Worm (Caenorhabditis elegans) whole organism, early embryonic: ENCODE measurements around the gene glrx-22.

Source experiments
- B0310.2 ChIP-seq: sonication (generic microtip); optimal IDR thresholded peaks from 2 replicates; lab custom pipeline; 2016; ENCODE audit warnings: mild to moderate bottlenecking, missing genetic modification characterization, missing compliant biosample characterization
- F13C5.2 ChIP-seq: sonication (generic microtip); optimal IDR thresholded peaks from 2 replicates; lab custom pipeline; 2017; ENCODE audit warnings: mild to moderate bottlenecking, missing genetic modification characterization, inconsistent platforms, missing compliant biosample characterization
- aly-1 ChIP-seq: sonication (generic microtip); optimal IDR thresholded peaks from 2 replicates; lab custom pipeline; 2016; ENCODE audit warnings: missing genetic modification characterization, missing compliant biosample characterization
- ama-1 ChIP-seq: fragments of 150-350 bp; optimal IDR thresholded peaks from 2 replicates; lab custom pipeline; 2014
- ceh-13 ChIP-seq: fragments of 200-800 bp; sonication (Bioruptor generic); optimal IDR thresholded peaks from 2 replicates; lab custom pipeline; 2018; ENCODE audit warnings: mild to moderate bottlenecking, missing genetic modification characterization, missing compliant biosample characterization
- ceh-36 ChIP-seq: sonication (generic microtip); optimal IDR thresholded peaks from 2 replicates; lab custom pipeline; 2016; ENCODE audit warnings: missing genetic modification characterization, inconsistent platforms, missing compliant biosample characterization
- ets-7 ChIP-seq: sonication (generic microtip); optimal IDR thresholded peaks from 2 replicates; lab custom pipeline; 2016; ENCODE audit warnings: missing genotype, missing genetic modification characterization, missing compliant biosample characterization
- flt-1 ChIP-seq: fragments of 200-800 bp; sonication (Bioruptor generic); IDR thresholded peaks from 2 replicates; pipeline ENCODE4 v1.3.6; 2022; ENCODE audit warnings: missing genetic modification characterization, missing compliant biosample characterization
- hmbx-1 ChIP-seq: sonication (generic microtip); optimal IDR thresholded peaks from 2 replicates; lab custom pipeline; 2016; ENCODE audit warnings: mild to moderate bottlenecking, missing genetic modification characterization, missing compliant biosample characterization
- hmg-4 ChIP-seq: fragments of 200-800 bp; sonication (Bioruptor generic); optimal IDR thresholded peaks from 2 replicates; lab custom pipeline; 2018; ENCODE audit warnings: mild to moderate bottlenecking, missing genetic modification characterization, missing compliant biosample characterization
- hnd-1 ChIP-seq: sonication (generic microtip); optimal IDR thresholded peaks from 2 replicates; lab custom pipeline; 2016; ENCODE audit warnings: missing genetic modification characterization, missing compliant biosample characterization
- pes-1 ChIP-seq: fragments of 200-800 bp; sonication (Bioruptor generic); IDR thresholded peaks from 2 replicates; pipeline ENCODE4 v1.3.6; 2022; ENCODE audit warnings: missing genetic modification reagents, missing genetic modification characterization, missing compliant biosample characterization
- scrt-1 ChIP-seq: fragments of 200-800 bp; sonication (Bioruptor generic); IDR thresholded peaks from 2 replicates; pipeline ENCODE4 v1.3.6; 2022; ENCODE audit warnings: missing genetic modification characterization, missing compliant biosample characterization
- sea-1 ChIP-seq: fragments of 200-800 bp; sonication (Bioruptor generic); conservative IDR thresholded peaks from 2 replicates; pipeline ENCODE4 v1.3.6; 2022; ENCODE audit warnings: missing genetic modification characterization, missing compliant biosample characterization
- tbx-11 ChIP-seq: fragments of 200-800 bp; sonication (Bioruptor generic); IDR thresholded peaks from 2 replicates; pipeline ENCODE4 v1.3.6; 2022; ENCODE audit warnings: missing genetic modification characterization, missing compliant biosample characterization
- tbx-37 ChIP-seq: fragments of 200-800 bp; sonication (Bioruptor generic); conservative IDR thresholded peaks from 2 replicates; pipeline ENCODE4 v1.3.6; 2022; ENCODE audit warnings: missing genetic modification reagents, missing genetic modification characterization, missing compliant biosample characterization
- tra-4 ChIP-seq: sonication (generic microtip); optimal IDR thresholded peaks from 2 replicates; lab custom pipeline; 2017; ENCODE audit warnings: missing genetic modification characterization, missing compliant biosample characterization

Gene glrx-22

ce11 chrIV:8159995-8160394 is 41.0 kb downstream of the glrx-22 start:
- TF ChIP-seq pes-1 (no peak), ama-1 (lab: Kevin White, UChicago) (no peak), ets-7 (tag; lab: Kevin White, UChicago) (no peak), scrt-1 (GFP tag; lab: Robert Waterston, UW) (no peak), flt-1 (no peak), aly-1 (tag; lab: Kevin White, UChicago) (no peak), hmg-4 (no peak), tra-4 (no peak), tbx-11 (no peak), B0310.2 (no peak), hmbx-1 (no peak), tbx-37 (no peak), hnd-1 (tag; lab: Kevin White, UChicago) (no peak), sea-1 (GFP tag; lab: Robert Waterston, UW) (no peak), ceh-36 (tag; lab: Kevin White, UChicago) (no peak), F13C5.2 (tag; lab: Kevin White, UChicago) (no peak), ceh-13 (GFP tag; lab: Kevin White, UChicago) (no peak)

DNA sequence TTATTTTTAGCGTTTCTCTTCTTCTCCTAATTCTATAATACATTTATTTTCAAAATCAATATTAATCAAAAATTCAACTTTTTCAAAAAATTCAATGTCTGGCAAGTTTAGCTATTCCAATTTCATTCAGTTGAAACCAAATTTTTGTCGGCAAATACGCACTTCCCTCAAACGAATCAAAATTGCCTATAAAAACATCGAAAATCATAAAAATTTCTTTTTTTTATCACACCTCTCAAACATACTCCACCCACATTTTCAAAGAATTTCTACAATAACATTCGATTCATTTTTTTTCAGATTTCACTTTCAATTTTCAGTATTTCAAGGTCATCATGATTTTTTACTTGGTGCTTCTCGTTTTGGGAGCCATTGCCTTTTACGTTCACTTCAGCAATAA is 41.9 kb downstream of the glrx-22 start, which contains the start of gene faah-1:
TSS of gene faah-1 (plus strand) at position 301 of the 400 bp plus-strand sequence.
- TF ChIP-seq tbx-11 (no peak), ama-1 (lab: Kevin White, UChicago) (no peak), hnd-1 (tag; lab: Kevin White, UChicago) (no peak), hmg-4 (no peak), hmbx-1 (no peak), scrt-1 (GFP tag; lab: Robert Waterston, UW) (no peak), sea-1 (GFP tag; lab: Robert Waterston, UW) (no peak), ceh-36 (tag; lab: Kevin White, UChicago) (no peak), ceh-13 (GFP tag; lab: Kevin White, UChicago) (no peak), flt-1 (no peak), tra-4 (no peak), B0310.2 (no peak), pes-1 (no peak), aly-1 (tag; lab: Kevin White, UChicago) (no peak), F13C5.2 (tag; lab: Kevin White, UChicago) (no peak), ets-7 (tag; lab: Kevin White, UChicago) (no peak)

DNA sequence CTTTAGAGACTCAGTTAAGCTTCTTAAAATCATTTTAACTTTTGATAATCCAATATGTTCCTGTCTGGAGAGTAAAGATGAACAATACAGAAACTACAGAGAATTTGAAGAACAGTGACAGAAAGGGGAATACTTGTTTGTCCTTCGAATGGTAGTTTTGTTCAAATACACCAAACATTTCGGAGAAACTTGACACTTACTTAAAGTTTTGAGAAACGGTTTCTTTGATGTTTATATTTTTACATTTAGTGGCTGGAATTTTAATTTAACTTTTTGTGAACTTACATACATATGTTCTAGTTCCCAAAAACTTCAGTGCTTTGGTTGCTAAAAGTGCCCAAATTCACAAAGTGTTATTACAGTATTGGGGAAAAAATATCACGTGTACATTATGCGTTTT is 43.9 kb downstream of the glrx-22 start, which contains the start of gene B0218.5:
TSS of gene B0218.5 (minus strand) at position 101 of the 400 bp plus-strand sequence.
- TF ChIP-seq hmg-4 (no peak), tbx-11 (no peak), sea-1 (GFP tag; lab: Robert Waterston, UW) (no peak), hmbx-1 (no peak), ceh-36 (tag; lab: Kevin White, UChicago) (no peak), aly-1 (tag; lab: Kevin White, UChicago) (no peak)

DNA sequence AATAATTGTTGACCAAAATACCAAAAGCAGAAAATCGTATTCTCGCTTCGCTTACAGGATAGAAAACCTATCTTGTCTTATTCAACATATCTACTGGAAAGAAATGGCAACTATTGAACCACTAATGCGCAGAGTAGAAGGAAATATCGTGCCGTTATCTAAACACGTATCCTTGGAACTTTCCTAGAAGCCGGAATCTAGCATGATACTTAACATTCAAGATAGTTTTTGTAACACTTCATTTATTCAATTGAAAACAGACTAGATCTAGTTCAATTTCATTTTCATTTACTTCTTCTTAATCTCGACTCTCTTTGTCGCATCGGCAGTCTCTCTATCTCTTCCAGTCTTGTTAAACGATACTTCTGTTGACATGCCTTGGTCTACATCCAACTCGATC is 46.1 kb downstream of the glrx-22 start:
- TF ChIP-seq ama-1 (lab: Kevin White, UChicago), result no peak
- no peak for TF ChIP-seq ceh-13 (GFP tag; lab: Kevin White, UChicago)
- TF ChIP-seq ceh-36 (tag; lab: Kevin White, UChicago), result no peak
- no peak for TF ChIP-seq hmbx-1
- TF ChIP-seq hmg-4, result no peak
- TF ChIP-seq tra-4, result no peak
- no peak for TF ChIP-seq sea-1 (GFP tag; lab: Robert Waterston, UW)
- no peak for TF ChIP-seq F13C5.2 (tag; lab: Kevin White, UChicago)
- TF ChIP-seq aly-1 (tag; lab: Kevin White, UChicago), result no peak
- no peak for TF ChIP-seq hnd-1 (tag; lab: Kevin White, UChicago)
- TF ChIP-seq scrt-1 (GFP tag; lab: Robert Waterston, UW), result no peak
- no peak for TF ChIP-seq tbx-37
- TF ChIP-seq ets-7 (tag; lab: Kevin White, UChicago), result no peak
- TF ChIP-seq tbx-11, result no peak
- no peak for TF ChIP-seq flt-1
- no peak for TF ChIP-seq pes-1
- TF ChIP-seq B0310.2, result no peak

ce11 chrIV:8153163-8153562 is 47.9 kb downstream of the glrx-22 start:
- no peak for TF ChIP-seq tbx-11
- TF ChIP-seq hmbx-1, result no peak
- no peak for TF ChIP-seq F13C5.2 (tag; lab: Kevin White, UChicago)
- no peak for TF ChIP-seq tbx-37
- no peak for TF ChIP-seq scrt-1 (GFP tag; lab: Robert Waterston, UW)
- no peak for TF ChIP-seq hmg-4
- no peak for TF ChIP-seq ceh-13 (GFP tag; lab: Kevin White, UChicago)
- no peak for TF ChIP-seq aly-1 (tag; lab: Kevin White, UChicago)
- no peak for TF ChIP-seq hnd-1 (tag; lab: Kevin White, UChicago)
- TF ChIP-seq B0310.2, result no peak

DNA sequence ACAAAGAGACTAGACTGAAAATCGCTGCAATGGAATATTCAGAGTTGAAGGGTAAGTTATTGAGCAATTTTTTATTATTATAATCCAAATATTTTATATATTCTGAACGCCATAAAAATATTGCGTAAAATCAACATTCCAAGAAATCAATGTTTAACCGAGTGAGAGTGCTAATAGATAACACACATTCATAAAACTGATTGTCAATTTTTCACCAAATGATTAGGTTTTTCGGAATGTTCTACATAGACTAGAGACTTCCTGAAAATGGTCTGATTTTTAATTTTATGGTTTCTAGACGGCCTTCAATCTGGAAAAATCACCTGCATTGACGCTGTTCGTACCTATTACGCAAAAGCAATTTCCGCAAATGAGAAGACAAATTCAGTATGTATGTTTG is 48.3 kb downstream of the glrx-22 start:
- no peak for TF ChIP-seq hmg-4
- no peak for TF ChIP-seq scrt-1 (GFP tag; lab: Robert Waterston, UW)
- TF ChIP-seq tbx-37, result no peak
- no peak for TF ChIP-seq F13C5.2 (tag; lab: Kevin White, UChicago)
- TF ChIP-seq hmbx-1, result no peak
- no peak for TF ChIP-seq tbx-11
- TF ChIP-seq aly-1 (tag; lab: Kevin White, UChicago), result no peak
- TF ChIP-seq ceh-36 (tag; lab: Kevin White, UChicago), result no peak
- TF ChIP-seq ceh-13 (GFP tag; lab: Kevin White, UChicago), result no peak
- TF ChIP-seq flt-1, result no peak

DNA sequence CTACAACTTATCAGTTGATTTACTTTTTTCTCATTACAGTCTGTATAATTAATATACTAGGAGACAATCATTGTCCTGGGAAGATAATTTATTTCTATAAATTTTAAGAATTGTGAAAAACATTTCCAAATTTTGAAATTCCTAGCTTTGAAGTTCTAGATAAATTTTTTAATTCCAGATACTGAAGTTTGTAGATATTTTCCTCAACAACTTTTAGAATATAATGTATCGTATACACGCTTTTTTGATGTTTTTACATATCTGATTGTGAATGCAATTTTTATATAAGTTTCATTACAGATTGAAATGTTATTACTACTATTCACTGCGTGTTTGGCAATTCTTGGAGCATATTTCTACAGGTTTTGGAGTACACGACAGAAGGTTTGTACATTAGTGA is 48.9 kb downstream of the glrx-22 start, which contains the start of gene faah-2:
TSS of gene faah-2 (plus strand) at position 301 of the 400 bp plus-strand sequence.
- no peak for TF ChIP-seq hmbx-1
- TF ChIP-seq hnd-1 (tag; lab: Kevin White, UChicago), result no peak
- no peak for TF ChIP-seq hmg-4
- no peak for TF ChIP-seq F13C5.2 (tag; lab: Kevin White, UChicago)
- TF ChIP-seq aly-1 (tag; lab: Kevin White, UChicago), result no peak
- no peak for TF ChIP-seq ama-1 (lab: Kevin White, UChicago)

ce11 chrIV:8151721-8152120 is 49.3 kb downstream of the glrx-22 start:
- TF ChIP-seq B0310.2 (no peak), flt-1 (no peak), hmbx-1 (no peak), ama-1 (lab: Kevin White, UChicago) (no peak), ceh-36 (tag; lab: Kevin White, UChicago) (no peak), tra-4 (no peak), hnd-1 (tag; lab: Kevin White, UChicago) (no peak), tbx-37 (no peak), scrt-1 (GFP tag; lab: Robert Waterston, UW) (no peak), F13C5.2 (tag; lab: Kevin White, UChicago) (no peak), aly-1 (tag; lab: Kevin White, UChicago) (no peak), ceh-13 (GFP tag; lab: Kevin White, UChicago) (no peak)
